Fruit fly (Drosophila melanogaster) whole organism, pupa: Measurements from ENCODE around the gene LSm3.

Source experiments
- CG10348 ChIP-seq: fragments of 200-800 bp; sonication (Bioruptor generic); IDR thresholded peaks from 2 replicates; pipeline ENCODE4 v1.3.6; 2022; ENCODE audit warnings: missing biosample characterization, missing genetic modification characterization
- CG12605 ChIP-seq: fragments of 200-800 bp; sonication (Bioruptor generic); IDR thresholded peaks from 2 replicates; pipeline ENCODE4 v1.3.6; 2022; ENCODE audit warnings: missing biosample characterization, missing genetic modification characterization
- CG13204 ChIP-seq: fragments of 200-800 bp; sonication (Bioruptor generic); optimal IDR thresholded peaks from 2 replicates; lab custom pipeline; 2018; ENCODE audit warnings: missing biosample characterization, mild to moderate bottlenecking, missing genetic modification characterization, moderate library complexity
- CG14655 ChIP-seq: fragments of 200-800 bp; sonication (Bioruptor generic); optimal IDR thresholded peaks from 3 replicates; lab custom pipeline; 2017; ENCODE audit warnings: mild to moderate bottlenecking, missing biosample characterization, missing genetic modification reagents, missing genetic modification characterization
- CG15710 ChIP-seq: fragments of 200-800 bp; sonication (Bioruptor generic); optimal IDR thresholded peaks from 2 replicates; lab custom pipeline; 2018; ENCODE audit warnings: missing biosample characterization, mild to moderate bottlenecking, missing genetic modification characterization, moderate library complexity
- CG17806 ChIP-seq: fragments of 200-800 bp; sonication (Bioruptor generic); optimal IDR thresholded peaks from 2 replicates; lab custom pipeline; 2018; ENCODE audit warnings: missing biosample characterization, mild to moderate bottlenecking, missing genetic modification characterization, moderate library complexity
- CG32121 ChIP-seq: fragments of 200-800 bp; sonication (Bioruptor generic); IDR thresholded peaks from 2 replicates; pipeline ENCODE4 v1.3.6; 2022; ENCODE audit warnings: missing biosample characterization, missing genetic modification characterization
- CG34367 ChIP-seq: fragments of 200-800 bp; sonication (Bioruptor generic); optimal IDR thresholded peaks from 2 replicates; lab custom pipeline; 2018; ENCODE audit warnings: missing biosample characterization, mild to moderate bottlenecking, missing genetic modification characterization
- CG4496 ChIP-seq: fragments of 200-800 bp; sonication (Bioruptor generic); IDR thresholded peaks from 3 replicates; pipeline ENCODE4 v1.3.6; 2022; ENCODE audit warnings: missing biosample characterization, missing genetic modification characterization
- CG8159 ChIP-seq: fragments of 200-800 bp; sonication (Bioruptor generic); optimal IDR thresholded peaks from 3 replicates; lab custom pipeline; 2018; ENCODE audit warnings: missing biosample characterization, mild to moderate bottlenecking, missing genetic modification characterization, moderate library complexity
- CG8301 ChIP-seq: fragments of 200-800 bp; sonication (Bioruptor generic); optimal IDR thresholded peaks from 2 replicates; lab custom pipeline; 2018; ENCODE audit warnings: missing biosample characterization, mild to moderate bottlenecking, missing genetic modification characterization
- CG9948 ChIP-seq: fragments of 200-800 bp; sonication (Bioruptor generic); optimal IDR thresholded peaks from 2 replicates; lab custom pipeline; 2018; ENCODE audit warnings: missing biosample characterization, mild to moderate bottlenecking, missing genetic modification characterization, moderate library complexity
- D1 ChIP-seq: fragments of 200-800 bp; sonication (Bioruptor generic); optimal IDR thresholded peaks from 2 replicates; lab custom pipeline; 2018; ENCODE audit warnings: missing biosample characterization, mild to moderate bottlenecking, missing genetic modification characterization, moderate library complexity
- EcR ChIP-seq: fragments of 200-800 bp; sonication (Bioruptor generic); optimal IDR thresholded peaks from 3 replicates; lab custom pipeline; 2019; ENCODE audit warnings: missing biosample characterization, missing genetic modification characterization, mild to moderate bottlenecking, moderate library complexity, missing genetic modification reagents
- Ets98B ChIP-seq: fragments of 200-800 bp; sonication (Bioruptor generic); IDR thresholded peaks from 2 replicates; pipeline ENCODE4 v1.3.6; 2022; ENCODE audit warnings: missing biosample characterization, missing genetic modification characterization
- Pif1A ChIP-seq: fragments of 200-800 bp; sonication (Bioruptor generic); optimal IDR thresholded peaks from 3 replicates; lab custom pipeline; 2016; ENCODE audit warnings: missing biosample characterization, missing genetic modification characterization
- Pif1B ChIP-seq: fragments of 200-800 bp; sonication (Bioruptor generic); optimal IDR thresholded peaks from 3 replicates; lab custom pipeline; 2016; ENCODE audit warnings: missing biosample characterization, missing genetic modification characterization
- Snoo ChIP-seq: fragments of 200-800 bp; sonication (Bioruptor generic); optimal IDR thresholded peaks from 3 replicates; lab custom pipeline; 2017; ENCODE audit warnings: missing biosample characterization, mild to moderate bottlenecking, missing genetic modification characterization, inconsistent platforms
- fd96Ca ChIP-seq: fragments of 200-800 bp; sonication (Bioruptor generic); IDR thresholded peaks from 3 replicates; pipeline ENCODE4 v1.3.6; 2022; ENCODE audit warnings: missing biosample characterization, missing genetic modification characterization
- gl ChIP-seq: fragments of 200-800 bp; sonication (Bioruptor generic); optimal IDR thresholded peaks from 2 replicates; lab custom pipeline; 2018; ENCODE audit warnings: missing biosample characterization, mild to moderate bottlenecking, missing genetic modification characterization
- rn ChIP-seq: fragments of 200-800 bp; sonication (Bioruptor generic); IDR thresholded peaks from 2 replicates; pipeline ENCODE4 v1.3.6; 2022; ENCODE audit warnings: missing biosample characterization, missing genetic modification characterization

LSm3 gene

DNA sequence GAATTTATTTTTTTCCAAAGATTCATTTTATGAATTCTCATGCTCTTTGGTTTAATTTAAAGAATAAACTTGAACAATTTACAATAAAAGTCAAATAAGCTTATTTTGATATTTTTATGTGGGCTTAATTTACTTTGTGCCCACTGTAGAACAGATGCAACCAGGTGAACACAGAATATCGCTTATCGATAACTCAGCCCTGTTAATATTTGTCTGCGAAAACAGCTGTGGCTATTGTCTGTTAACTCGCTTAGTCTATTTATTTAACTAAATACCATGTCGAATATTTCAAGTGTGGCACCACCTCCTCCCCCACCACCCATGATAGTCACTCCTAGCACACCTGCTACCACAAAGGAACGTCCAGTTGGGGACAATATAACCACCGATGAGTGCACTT lies 602 bp upstream of the LSm3 start, which contains the start of gene CG33108:
TSS of gene CG33108 (plus strand) at position 200 of the 400 bp plus-strand sequence.
- no peak for TF ChIP-seq CG4496 (GFP tag; lab: Robert Waterston, UW)
- TF ChIP-seq CG32121 = no peak
- no peak for TF ChIP-seq gl (tag; lab: Kevin White, UChicago)
- no peak for TF ChIP-seq CG8301

DNA sequence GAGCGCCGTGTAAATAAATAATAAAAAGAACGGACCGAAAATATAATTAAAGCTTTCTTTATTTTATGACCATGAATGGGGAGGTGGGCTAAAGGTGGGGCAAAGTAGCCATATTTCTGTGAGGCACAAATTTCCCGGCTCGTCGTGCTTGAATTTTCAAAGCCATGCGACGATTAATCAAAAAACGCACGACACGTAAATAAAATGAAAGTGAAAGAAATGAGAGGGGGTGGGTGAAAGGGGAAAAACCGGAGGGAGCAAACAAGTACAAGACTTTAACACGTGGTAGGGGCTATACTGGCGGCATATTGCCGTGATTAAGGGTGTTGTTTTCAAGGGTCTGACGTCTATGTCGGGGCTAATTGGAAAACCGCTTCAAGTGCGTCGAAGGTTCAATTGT lies 5.1 kb downstream of the LSm3 start:
- TF ChIP-seq CG10348 (GFP tag; lab: Robert Waterston, UW) (no peak), CG34367 (tag; lab: Kevin White, UChicago) (no peak), gl (tag; lab: Kevin White, UChicago) (no peak), Pif1A (no peak), CG32121 (no peak), CG8301 (no peak), CG14655 (no peak), CG13204 (GFP tag; lab: Kevin White, UChicago) (no peak), CG8159 (tag; lab: Kevin White, UChicago) (no peak), CG17806 (tag; lab: Kevin White, UChicago) (no peak), rn (GFP tag; lab: Robert Waterston, UW) (no peak)

DNA sequence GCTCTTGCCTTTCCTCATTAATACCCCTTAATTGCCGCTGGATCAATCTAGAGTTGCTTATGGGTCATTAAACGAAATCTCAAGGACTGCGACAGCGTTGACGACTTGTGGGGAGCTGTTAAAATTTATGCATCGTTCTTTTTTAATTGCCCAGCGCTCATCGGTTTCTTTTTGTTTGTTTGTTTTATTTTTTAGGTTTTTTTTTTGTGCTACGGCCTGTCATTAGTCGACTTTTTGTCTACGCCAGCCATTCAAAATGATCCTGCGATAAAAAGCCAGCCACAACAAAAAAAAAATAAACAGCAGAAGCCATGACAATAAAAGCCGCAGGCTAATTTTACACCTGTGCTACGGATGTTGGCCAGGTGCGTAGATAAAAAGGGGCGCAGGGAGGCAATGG lies 7.9 kb downstream of the LSm3 start:
- TF ChIP-seq EcR (GFP tag; lab: Kevin White, UChicago) = peak; percentile 80
- TF ChIP-seq CG17806 (tag; lab: Kevin White, UChicago) = peak; percentile 50
- TF ChIP-seq CG10348 (GFP tag; lab: Robert Waterston, UW) = no peak
- TF ChIP-seq Pif1A = peak; percentile 21
- TF ChIP-seq CG14655 = no peak
- TF ChIP-seq CG13204 (GFP tag; lab: Kevin White, UChicago) = peak; percentile 51
- TF ChIP-seq CG15710 (tag; lab: Kevin White, UChicago) = peak; percentile 44
- TF ChIP-seq CG34367 (tag; lab: Kevin White, UChicago) = peak; percentile 44
- peak; percentile 76 for TF ChIP-seq gl (tag; lab: Kevin White, UChicago)
- no peak for TF ChIP-seq CG4496 (GFP tag; lab: Robert Waterston, UW)
- no peak for TF ChIP-seq CG12605 (GFP tag; lab: Robert Waterston, UW)
- TF ChIP-seq CG9948 (tag; lab: Kevin White, UChicago) = peak; percentile 34
- TF ChIP-seq CG8159 (tag; lab: Kevin White, UChicago) = peak; percentile 50

DNA sequence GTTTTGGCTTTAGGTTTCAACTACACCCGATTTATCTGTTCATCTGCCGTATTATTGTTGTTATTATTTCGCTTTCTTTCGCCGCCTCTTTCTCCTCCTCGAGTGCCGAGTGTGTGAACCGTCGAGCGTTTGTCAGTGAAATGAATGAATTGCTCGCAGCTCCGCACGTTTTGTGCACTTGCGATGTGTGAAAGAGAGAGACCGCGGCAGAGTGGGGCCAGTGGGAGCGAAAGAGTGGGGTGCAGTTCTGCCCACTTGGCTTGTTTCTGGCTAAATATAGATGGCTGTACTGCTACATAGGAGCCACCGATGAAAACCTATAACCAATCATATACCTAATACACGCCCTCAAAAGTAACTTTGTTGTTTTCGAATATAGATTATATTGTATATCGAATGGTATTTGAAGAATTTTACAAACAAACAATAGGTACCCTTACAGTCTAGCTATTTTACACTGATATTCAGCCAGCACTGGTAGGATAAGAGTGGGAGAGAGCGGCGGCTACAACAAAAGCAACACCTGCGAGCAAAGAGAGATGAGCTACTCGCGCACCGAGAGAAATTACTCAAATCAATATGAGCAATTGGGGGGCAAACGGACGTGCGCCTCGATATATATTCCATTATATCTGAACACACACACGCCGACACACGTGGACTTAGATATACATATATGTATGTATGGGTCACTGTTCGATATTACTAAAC lies 10.5 kb downstream of the LSm3 start:
- TF ChIP-seq fd96Ca (GFP tag; lab: Robert Waterston, UW) = peak; percentile 11; the same call in 1 of the 3 replicates
- no peak for TF ChIP-seq Snoo
- TF ChIP-seq Ets98B (GFP tag; lab: Robert Waterston, UW) = 0 out of 2 replicates have a peak, but pooled peaks have one; percentile 44
- peak; percentile 52; the same call in 2 of the 3 replicates for TF ChIP-seq CG4496 (GFP tag; lab: Robert Waterston, UW)
- no peak for TF ChIP-seq CG10348 (GFP tag; lab: Robert Waterston, UW)
- no peak for TF ChIP-seq CG9948 (tag; lab: Kevin White, UChicago)
- no peak for TF ChIP-seq D1 (tag; lab: Kevin White, UChicago)
- TF ChIP-seq CG8301 = peak; percentile 28
- TF ChIP-seq gl (tag; lab: Kevin White, UChicago) = no peak
- TF ChIP-seq Pif1B (GFP tag; lab: Kevin White, UChicago) = peak; percentile 55
- 0 out of 2 replicates have a peak, but pooled peaks have one; percentile 23 for TF ChIP-seq CG12605 (GFP tag; lab: Robert Waterston, UW)
- TF ChIP-seq Pif1A = peak; percentile 21
- peak; percentile 36; the same call in 1 of the 2 replicates for TF ChIP-seq CG32121
- TF ChIP-seq CG14655 = peak; percentile 34
- TF ChIP-seq CG8159 (tag; lab: Kevin White, UChicago) = peak; percentile 1

DNA sequence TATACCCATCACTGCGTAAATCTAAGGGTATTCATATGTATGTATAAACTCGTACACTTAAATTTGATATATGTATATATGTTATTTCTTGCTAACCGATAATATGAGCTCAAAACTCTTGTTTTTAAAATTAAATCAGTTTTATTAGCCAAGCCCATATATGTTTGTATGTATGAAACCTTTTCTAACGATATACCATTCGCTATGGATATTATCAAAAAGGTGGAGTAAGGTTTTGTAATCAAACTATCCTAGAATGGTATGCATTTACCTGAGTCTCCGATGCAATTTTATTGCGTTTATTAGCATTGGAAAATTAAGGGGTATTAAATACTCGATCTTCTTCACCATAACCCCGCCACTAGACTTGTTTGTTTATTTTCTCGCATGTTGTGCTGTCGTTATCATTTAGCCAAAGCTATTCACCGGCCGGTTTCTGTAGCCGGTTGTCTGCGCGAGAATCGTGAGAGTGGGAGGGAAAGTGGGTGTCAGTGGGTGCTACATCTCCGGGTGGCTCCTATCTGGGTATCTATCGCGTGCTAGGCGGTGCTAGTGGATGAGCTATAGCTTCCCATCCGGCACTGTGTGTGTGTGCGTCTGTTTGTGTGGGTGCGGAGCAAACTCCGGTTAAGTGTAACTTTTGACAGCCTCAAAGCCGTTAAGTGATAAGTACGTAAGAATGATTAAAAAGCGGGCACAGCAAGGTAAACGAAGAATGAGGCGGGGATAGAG lies 11.9 kb downstream of the LSm3 start:
- TF ChIP-seq CG17806 (tag; lab: Kevin White, UChicago) (no peak), fd96Ca (GFP tag; lab: Robert Waterston, UW) (peak; percentile 37; the same call in 1 of the 3 replicates), Ets98B (GFP tag; lab: Robert Waterston, UW) (no peak), CG8301 (peak; percentile 36), CG9948 (tag; lab: Kevin White, UChicago) (no peak), CG12605 (GFP tag; lab: Robert Waterston, UW) (no peak), gl (tag; lab: Kevin White, UChicago) (no peak), CG14655 (peak; percentile 70)

DNA sequence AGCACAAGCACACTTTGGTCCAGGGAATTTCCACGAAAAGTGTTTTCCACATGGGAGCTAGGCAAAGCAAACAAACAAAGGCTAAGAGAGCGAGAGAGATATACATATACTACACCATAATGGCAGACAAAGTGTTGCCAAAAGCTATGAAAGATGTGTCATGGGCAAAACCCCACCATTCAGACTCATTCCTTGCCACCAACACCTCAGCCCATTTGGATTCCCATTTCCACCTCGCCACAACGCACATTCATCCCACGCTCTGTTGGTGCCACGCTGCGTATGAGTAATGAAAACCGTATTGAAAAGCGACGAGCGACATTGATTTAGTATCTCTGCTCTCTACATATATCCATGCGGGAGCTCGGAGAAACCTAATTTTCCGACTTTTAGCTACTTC lies 12.8 kb downstream of the LSm3 start:
- TF ChIP-seq EcR (GFP tag; lab: Kevin White, UChicago) (no peak), CG10348 (GFP tag; lab: Robert Waterston, UW) (no peak), Ets98B (GFP tag; lab: Robert Waterston, UW) (no peak), D1 (tag; lab: Kevin White, UChicago) (no peak), CG17806 (tag; lab: Kevin White, UChicago) (no peak), CG13204 (GFP tag; lab: Kevin White, UChicago) (no peak), CG15710 (tag; lab: Kevin White, UChicago) (no peak), Snoo (no peak), rn (GFP tag; lab: Robert Waterston, UW) (no peak), CG34367 (tag; lab: Kevin White, UChicago) (no peak), CG4496 (GFP tag; lab: Robert Waterston, UW) (no peak), Pif1B (GFP tag; lab: Kevin White, UChicago) (no peak), Pif1A (no peak), CG32121 (no peak), CG8159 (tag; lab: Kevin White, UChicago) (no peak), CG8301 (no peak)
